Worm (Caenorhabditis elegans) whole organism, L4 larva: ENCODE measurements around the gene cdh-1.
"Not testable (repeated sequence)": the region's sequence is repeated elsewhere in the genome, so short reads cannot be mapped to it uniquely, and the experiment has no call there.

Experiments
- D1046.2 ChIP-seq: fragments of 200-800 bp; sonication (Bioruptor generic); IDR thresholded peaks from 2 replicates; pipeline ENCODE4 v1.3.6; 2022; ENCODE audit warnings: missing genetic modification characterization, missing compliant biosample characterization
- F37D6.2 ChIP-seq: sonication (generic microtip); optimal IDR thresholded peaks from 2 replicates; lab custom pipeline; 2016; ENCODE audit warnings: mild to moderate bottlenecking, missing genetic modification characterization, missing compliant biosample characterization
- F49E8.2 ChIP-seq: sonication (generic microtip); optimal IDR thresholded peaks from 2 replicates; lab custom pipeline; 2016; ENCODE audit warnings: missing compliant biosample characterization, mild to moderate bottlenecking, missing genetic modification characterization, borderline replicate concordance
- T20F7.1 ChIP-seq: fragments of 200-800 bp; sonication (Bioruptor generic); optimal IDR thresholded peaks from 2 replicates; lab custom pipeline; 2018; ENCODE audit warnings: mild to moderate bottlenecking, missing genetic modification characterization, missing compliant biosample characterization
- aly-2 ChIP-seq: sonication (generic microtip); optimal IDR thresholded peaks from 2 replicates; lab custom pipeline; 2018; ENCODE audit warnings: missing biosample characterization, missing genetic modification characterization
- arid-1 ChIP-seq: fragments of 200-800 bp; sonication (Bioruptor generic); conservative IDR thresholded peaks from 2 replicates; pipeline ENCODE4 v1.3.6; 2022; ENCODE audit warnings: missing genetic modification reagents, missing genetic modification characterization, missing compliant biosample characterization
- ceh-20 ChIP-seq: fragments of 200-800 bp; sonication (Bioruptor generic); IDR thresholded peaks from 2 replicates; pipeline ENCODE4 v1.3.6; 2022; ENCODE audit warnings: missing genetic modification reagents, missing genetic modification characterization, missing compliant biosample characterization
- ceh-32 ChIP-seq: sonication (generic microtip); optimal IDR thresholded peaks from 2 replicates; lab custom pipeline; 2016; ENCODE audit warnings: mild to moderate bottlenecking, missing genetic modification characterization, missing compliant biosample characterization; ENCODE audit not compliant: poor library complexity
- ceh-82 ChIP-seq: sonication (generic microtip); optimal IDR thresholded peaks from 2 replicates; lab custom pipeline; 2017; ENCODE audit warnings: missing biosample characterization, missing genetic modification characterization
- daf-16 ChIP-seq, 3 experiments: sonication (generic microtip); optimal IDR thresholded peaks; 2 replicates each; lab custom pipeline; 2016 to 2017; ENCODE audit warnings: missing genetic modification characterization in 3 of 3, missing genetic modification reagents in 3 of 3, mild to moderate bottlenecking in 2 of 3, missing compliant biosample characterization in 2 of 3, missing biosample characterization in 1 of 3, moderate library complexity in 1 of 3
- daf-8 ChIP-seq: fragments of 200-800 bp; sonication (Bioruptor generic); IDR thresholded peaks from 2 replicates; pipeline ENCODE4 v1.3.6; 2022; ENCODE audit warnings: missing genetic modification characterization, missing compliant biosample characterization
- dve-1 ChIP-seq: sonication (generic microtip); optimal IDR thresholded peaks from 2 replicates; lab custom pipeline; 2017; ENCODE audit warnings: antibody characterized with exemption, mild to moderate bottlenecking, missing genetic modification characterization, missing compliant biosample characterization; ENCODE audit not compliant: insufficient read depth
- gei-8 ChIP-seq: fragments of 200-800 bp; sonication (Bioruptor generic); optimal IDR thresholded peaks from 2 replicates; lab custom pipeline; 2018; ENCODE audit warnings: mild to moderate bottlenecking, missing genetic modification characterization, missing compliant biosample characterization
- hif-1 ChIP-seq, 2 experiments: sonication (generic microtip); optimal IDR thresholded peaks; 2 replicates each; lab custom pipeline; 2016 to 2017; ENCODE audit warnings: missing compliant biosample characterization in 2 of 2, missing genetic modification characterization in 2 of 2, missing genetic modification reagents in 2 of 2, missing genotype in 2 of 2, mild to moderate bottlenecking in 1 of 2
- hlh-11 ChIP-seq: fragments of 200-800 bp; sonication (Bioruptor generic); optimal IDR thresholded peaks from 2 replicates; lab custom pipeline; 2018; ENCODE audit warnings: mild to moderate bottlenecking, missing genetic modification characterization, missing compliant biosample characterization
- hlh-30 ChIP-seq: sonication (generic microtip); optimal IDR thresholded peaks from 2 replicates; lab custom pipeline; 2017; ENCODE audit warnings: antibody characterized with exemption, mild to moderate bottlenecking, missing genetic modification characterization, missing compliant biosample characterization; ENCODE audit not compliant: insufficient read depth
- hmg-1.1 ChIP-seq: fragments of 200-800 bp; sonication (Bioruptor generic); IDR thresholded peaks from 2 replicates; pipeline ENCODE4 v1.3.6; 2022; ENCODE audit warnings: missing genetic modification reagents, missing genetic modification characterization, missing compliant biosample characterization
- lim-7 ChIP-seq: fragments of 200-800 bp; sonication (Bioruptor generic); IDR thresholded peaks from 2 replicates; pipeline ENCODE4 v1.3.6; 2022; ENCODE audit warnings: missing genetic modification characterization, missing compliant biosample characterization
- lin-1 ChIP-seq: fragments of 200-800 bp; sonication (Bioruptor generic); IDR thresholded peaks from 2 replicates; pipeline ENCODE4 v1.3.6; 2022; ENCODE audit warnings: missing genetic modification reagents, missing genetic modification characterization, missing compliant biosample characterization
- lin-13 ChIP-seq: fragments of 150-350 bp; optimal IDR thresholded peaks from 2 replicates; lab custom pipeline; 2014; ENCODE audit warnings: missing biosample characterization, missing genetic modification reagents, missing genetic modification characterization
- lin-38 ChIP-seq: fragments of 200-800 bp; sonication (Bioruptor generic); IDR thresholded peaks from 2 replicates; pipeline ENCODE4 v1.3.6; 2022; ENCODE audit warnings: missing genetic modification reagents, missing genetic modification characterization, missing compliant biosample characterization
- lsy-2 ChIP-seq, 2 experiments: fragments of 150-350 bp in 1 of 2; sonication (generic microtip) in 1 of 2; optimal IDR thresholded peaks; 2 replicates each; lab custom pipeline; 2014 to 2017; ENCODE audit warnings: missing biosample characterization in 2 of 2, missing genetic modification characterization in 2 of 2
- madf-9 ChIP-seq: fragments of 200-800 bp; sonication (Bioruptor generic); conservative IDR thresholded peaks from 2 replicates; pipeline ENCODE4 v1.3.6; 2022; ENCODE audit warnings: missing genetic modification reagents, missing genetic modification characterization, missing compliant biosample characterization
- mep-1 ChIP-seq: fragments of 150-350 bp; sonication (generic microtip); optimal IDR thresholded peaks from 3 replicates; lab custom pipeline; 2014; ENCODE audit warnings: missing biosample characterization, missing genetic modification characterization
- mxl-2 ChIP-seq: fragments of 200-800 bp; sonication (Bioruptor generic); conservative IDR thresholded peaks from 2 replicates; pipeline ENCODE4 v1.3.6; 2022; ENCODE audit warnings: missing genetic modification reagents, missing genetic modification characterization, missing compliant biosample characterization
- nhr-11 ChIP-seq: fragments of 150-350 bp; optimal IDR thresholded peaks from 2 replicates; lab custom pipeline; 2014; ENCODE audit warnings: missing biosample characterization, missing genetic modification characterization
- nhr-42 ChIP-seq: fragments of 200-800 bp; sonication (Bioruptor generic); IDR thresholded peaks from 2 replicates; pipeline ENCODE4 v1.3.6; 2022; ENCODE audit warnings: missing genetic modification characterization, missing compliant biosample characterization
- nhr-77 ChIP-seq: fragments of 150-350 bp; optimal IDR thresholded peaks from 2 replicates; lab custom pipeline; 2014; ENCODE audit warnings: missing biosample characterization, missing genetic modification characterization
- unc-130 ChIP-seq: sonication (generic microtip); optimal IDR thresholded peaks from 2 replicates; lab custom pipeline; 2016; ENCODE audit warnings: missing genetic modification reagents, missing genetic modification characterization, missing compliant biosample characterization
- unc-39 ChIP-seq: sonication (generic microtip); optimal IDR thresholded peaks from 2 replicates; lab custom pipeline; 2017; ENCODE audit warnings: missing biosample characterization, missing genetic modification characterization
- zip-2 ChIP-seq: fragments of 150-350 bp; optimal IDR thresholded peaks from 2 replicates; lab custom pipeline; 2014; ENCODE audit warnings: missing biosample characterization, missing genetic modification characterization

cdh-1 gene

ce11 chrIII:2875946-2876345 lies 34.8 kb upstream of the cdh-1 start (continued):
- TF ChIP-seq ceh-20: peak; percentile 60; the same call in 1 of the 2 replicates
- no peak for TF ChIP-seq lim-7 (GFP tag; lab: Robert Waterston, UW)
- TF ChIP-seq T20F7.1: peak; percentile 69
- peak; percentile 74 for TF ChIP-seq nhr-77
- TF ChIP-seq D1046.2: no peak
- no peak for TF ChIP-seq arid-1 (GFP tag; lab: Robert Waterston, UW)
- TF ChIP-seq daf-8 (GFP tag; lab: Robert Waterston, UW): no peak
- no peak for TF ChIP-seq unc-130
- peak; percentile 44 for TF ChIP-seq hmg-1.1 (GFP tag; lab: Robert Waterston, UW)
- peak; percentile 97 for TF ChIP-seq hlh-11
- TF ChIP-seq zip-2 (tag; lab: Kevin White, UChicago): no peak
- TF ChIP-seq hif-1 (tag; optimal IDR thresholded peaks at IDR 0.05; lab: Kevin White, UChicago): no peak
- TF ChIP-seq F49E8.2 (tag; lab: Kevin White, UChicago): no peak

ce11 chrIII:2879703-2880102 lies 31.0 kb upstream of the cdh-1 start:
- TF ChIP-seq ceh-32 (tag; lab: Kevin White, UChicago) (no peak), lin-13 (GFP tag; lab: Kevin White, UChicago) (peak; percentile 59), lin-38 (GFP tag; lab: Robert Waterston, UW) (0 out of 2 replicates have a peak, but pooled peaks have one; percentile 12)
- TF ChIP-seq, all 104 proteins: peak for 2

ce11 chrIII:2881117-2881516 lies 29.6 kb upstream of the cdh-1 start:
- TF ChIP-seq madf-9 (GFP tag; lab: Robert Waterston, UW) (no peak), lsy-2 (tag; optimal IDR thresholded peaks at IDR 0.05; lab: Kevin White, UChicago) (peak in 1 of 2 experiments; percentile 17), daf-16 (GFP tag; optimal IDR thresholded peaks at IDR 0.05; lab: Kevin White, UChicago) (peak in 1 of 2 experiments; percentile 32), daf-16 (tag; optimal IDR thresholded peaks at IDR 0.05; lab: Kevin White, UChicago) (no peak), dve-1 (tag; lab: Kevin White, UChicago) (peak; percentile 18), mep-1 (tag; lab: Kevin White, UChicago) (no peak), nhr-42 (GFP tag; lab: Robert Waterston, UW) (no peak), F37D6.2 (tag; lab: Kevin White, UChicago) (no peak), mxl-2 (no peak), lim-7 (GFP tag; lab: Robert Waterston, UW) (no peak), lin-38 (GFP tag; lab: Robert Waterston, UW) (no peak), ceh-82 (tag; lab: Kevin White, UChicago) (no peak), hlh-11 (peak; percentile 13)

- not testable (repeated sequence) for TF ChIP-seq nhr-11 (tag; lab: Kevin White, UChicago); gei-8 (GFP tag; lab: Kevin White, UChicago); lin-1 (GFP tag; lab: Robert Waterston, UW)
Measured at ce11 chrIII:2881989-2882388, 28.7 kb upstream of the cdh-1 start, which contains the start of gene F56F11.2. Gene F56F11.2 (plus strand): TSS chrIII:2882289.

- TF ChIP-seq D1046.2 (no peak), unc-39 (tag; lab: Kevin White, UChicago) (no peak), nhr-42 (GFP tag; lab: Robert Waterston, UW) (no peak), aly-2 (tag; lab: Kevin White, UChicago) (no peak), hlh-30 (tag; lab: Kevin White, UChicago) (no peak)
Measured at ce11 chrIII:2891443-2891842, 19.3 kb upstream of the cdh-1 start, which contains the start of gene F56F11.1. Gene F56F11.1 (plus strand): TSS chrIII:2891743.
